Worm (Caenorhabditis elegans): ENCODE measurements around the gene mps-4.
A peak's percentile ranks its signal among the peaks of the same experiment; 100 is the strongest.

DNA sequence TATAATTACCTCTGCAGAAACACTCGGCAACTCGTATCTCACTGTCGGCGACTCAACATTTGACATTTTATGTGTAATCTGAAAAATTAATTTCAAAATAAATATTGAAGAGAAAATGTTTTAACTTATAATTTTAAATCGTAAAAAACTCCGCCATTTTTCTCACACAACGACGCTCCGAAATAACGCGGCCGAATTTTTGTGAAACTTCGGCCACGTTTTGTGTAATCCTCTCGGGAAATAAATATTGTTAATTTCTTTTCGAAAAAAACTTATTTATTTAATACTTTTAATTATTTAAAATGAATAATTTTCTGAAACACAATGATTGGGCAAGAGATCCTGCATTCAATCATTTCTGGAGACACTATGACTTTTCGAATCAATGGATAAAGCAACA, 35.8 kb upstream of the mps-4 start, which contains the start of the genes F10E9.7 and F10E9.5:
- TF ChIP-seq ama-1 (optimal IDR thresholded peaks at IDR 0.05) (no peak), nhr-12 (tag; optimal IDR thresholded peaks at IDR 0.05) (no peak), mdl-1 (tag; optimal IDR thresholded peaks at IDR 0.05) (peak in 1 of 2 experiments; percentile 75)

All from whole organism, L1 larva.